Worm (Caenorhabditis elegans) whole organism, late embryonic: ENCODE measurements around the gene Y60A3A.21.

ENCODE experiments used
- C08G9.2 ChIP-seq: sonication (generic microtip); optimal IDR thresholded peaks from 2 replicates; lab custom pipeline; 2016; ENCODE audit warnings: mild to moderate bottlenecking, missing genetic modification characterization, moderate library complexity, missing compliant biosample characterization
- C38D4.7 ChIP-seq: fragments of 200-800 bp; sonication (Bioruptor generic); optimal IDR thresholded peaks from 2 replicates; lab custom pipeline; 2018; ENCODE audit warnings: mild to moderate bottlenecking, missing genetic modification characterization, moderate library complexity, missing compliant biosample characterization
- F13H6.1 ChIP-seq: sonication (generic microtip); optimal IDR thresholded peaks from 2 replicates; lab custom pipeline; 2016; ENCODE audit warnings: missing genetic modification characterization, missing compliant biosample characterization
- K02D7.2 ChIP-seq: sonication (generic microtip); optimal IDR thresholded peaks from 2 replicates; lab custom pipeline; 2017; ENCODE audit warnings: mild to moderate bottlenecking, missing genetic modification characterization, missing compliant biosample characterization
- K09A11.1 ChIP-seq: sonication (generic microtip); optimal IDR thresholded peaks from 2 replicates; lab custom pipeline; 2017; ENCODE audit warnings: antibody characterized with exemption, mild to moderate bottlenecking, missing genetic modification characterization, missing compliant biosample characterization; ENCODE audit not compliant: insufficient read depth
- T23F11.4 ChIP-seq: fragments of 200-800 bp; sonication (Bioruptor generic); optimal IDR thresholded peaks from 2 replicates; lab custom pipeline; 2018; ENCODE audit warnings: mild to moderate bottlenecking, missing genetic modification characterization, missing compliant biosample characterization
- Y22D7AL.16 ChIP-seq: sonication (generic microtip); optimal IDR thresholded peaks from 2 replicates; lab custom pipeline; 2016; ENCODE audit warnings: missing genetic modification characterization, missing compliant biosample characterization
- ceh-18 ChIP-seq: sonication (generic microtip); optimal IDR thresholded peaks from 2 replicates; lab custom pipeline; 2016; ENCODE audit warnings: missing genetic modification characterization, missing compliant biosample characterization
- ceh-2 ChIP-seq: sonication (generic microtip); optimal IDR thresholded peaks from 2 replicates; lab custom pipeline; 2016; ENCODE audit warnings: missing genotype, missing genetic modification characterization, missing compliant biosample characterization
- ceh-24 ChIP-seq: sonication (generic microtip); optimal IDR thresholded peaks from 2 replicates; lab custom pipeline; 2016; ENCODE audit warnings: mild to moderate bottlenecking, missing genetic modification characterization, missing compliant biosample characterization
- ceh-30 ChIP-seq: fragments of 150-350 bp; optimal IDR thresholded peaks from 2 replicates; lab custom pipeline; 2014; ENCODE audit warnings: missing biosample characterization, missing genetic modification characterization
- ceh-31 ChIP-seq: sonication (generic microtip); optimal IDR thresholded peaks from 2 replicates; lab custom pipeline; 2016; ENCODE audit warnings: missing genetic modification characterization, missing compliant biosample characterization
- ceh-48 ChIP-seq: sonication (generic microtip); optimal IDR thresholded peaks from 2 replicates; lab custom pipeline; 2016; ENCODE audit warnings: missing genetic modification characterization, inconsistent platforms, missing compliant biosample characterization
- che-1 ChIP-seq: sonication (generic microtip); optimal IDR thresholded peaks from 2 replicates; lab custom pipeline; 2016; ENCODE audit warnings: mild to moderate bottlenecking, missing genetic modification characterization, missing compliant biosample characterization
- dve-1 ChIP-seq: sonication (generic microtip); optimal IDR thresholded peaks from 2 replicates; lab custom pipeline; 2017; ENCODE audit warnings: antibody characterized with exemption, mild to moderate bottlenecking, missing genetic modification characterization, missing compliant biosample characterization
- elt-4 ChIP-seq: sonication (generic microtip); optimal IDR thresholded peaks from 2 replicates; lab custom pipeline; 2016; ENCODE audit warnings: missing genetic modification characterization, missing compliant biosample characterization
- eyg-1 ChIP-seq: sonication (generic microtip); optimal IDR thresholded peaks from 2 replicates; lab custom pipeline; 2016; ENCODE audit warnings: missing genotype, missing genetic modification characterization, missing compliant biosample characterization
- fkh-6 ChIP-seq: sonication (generic microtip); optimal IDR thresholded peaks from 2 replicates; lab custom pipeline; 2016; ENCODE audit warnings: missing genetic modification characterization, missing compliant biosample characterization
- gmeb-2 ChIP-seq: sonication (generic microtip); optimal IDR thresholded peaks from 2 replicates; lab custom pipeline; 2016; ENCODE audit warnings: missing genetic modification characterization, inconsistent platforms, missing compliant biosample characterization
- hlh-30 ChIP-seq: sonication (generic microtip); optimal IDR thresholded peaks from 2 replicates; lab custom pipeline; 2017; ENCODE audit warnings: antibody characterized with exemption, missing genetic modification characterization, missing compliant biosample characterization; ENCODE audit not compliant: insufficient read depth
- lim-6 ChIP-seq: sonication (generic microtip); optimal IDR thresholded peaks from 2 replicates; lab custom pipeline; 2016; ENCODE audit warnings: missing genetic modification characterization, missing compliant biosample characterization
- lin-11 ChIP-seq: fragments of 200-800 bp; sonication (Bioruptor generic); optimal IDR thresholded peaks from 2 replicates; lab custom pipeline; 2018; ENCODE audit warnings: mild to moderate bottlenecking, missing genetic modification characterization, missing compliant biosample characterization
- madf-2 ChIP-seq: sonication (generic microtip); optimal IDR thresholded peaks from 2 replicates; lab custom pipeline; 2017; ENCODE audit warnings: missing genetic modification characterization, missing compliant biosample characterization
- nfya-1 ChIP-seq: sonication (generic microtip); optimal IDR thresholded peaks from 2 replicates; lab custom pipeline; 2017; ENCODE audit warnings: missing genetic modification characterization, mild to moderate bottlenecking, missing compliant biosample characterization, antibody characterized with exemption, moderate library complexity
- nhr-232 ChIP-seq: sonication (generic microtip); optimal IDR thresholded peaks from 2 replicates; lab custom pipeline; 2016; ENCODE audit warnings: missing genetic modification characterization, missing compliant biosample characterization
- npax-4 ChIP-seq: sonication (generic microtip); optimal IDR thresholded peaks from 2 replicates; lab custom pipeline; 2016; ENCODE audit warnings: missing genetic modification characterization, missing compliant biosample characterization
- pat-9 ChIP-seq: fragments of 200-800 bp; sonication (Bioruptor generic); optimal IDR thresholded peaks from 2 replicates; lab custom pipeline; 2018; ENCODE audit warnings: mild to moderate bottlenecking, missing genetic modification characterization, moderate library complexity, missing compliant biosample characterization
- pha-2 ChIP-seq: sonication (generic microtip); optimal IDR thresholded peaks from 2 replicates; lab custom pipeline; 2017; ENCODE audit warnings: mild to moderate bottlenecking, missing genetic modification characterization, missing compliant biosample characterization
- pha-4 ChIP-seq: fragments of 150-350 bp; optimal IDR thresholded peaks from 2 replicates; lab custom pipeline; 2018; ENCODE audit warnings: missing biosample characterization, missing genetic modification reagents, missing genetic modification characterization
- rnt-1 ChIP-seq: sonication (generic microtip); optimal IDR thresholded peaks from 2 replicates; lab custom pipeline; 2016; ENCODE audit warnings: missing genetic modification characterization, missing compliant biosample characterization
- sox-2 ChIP-seq: fragments of 200-800 bp; sonication (Bioruptor generic); IDR thresholded peaks from 2 replicates; pipeline ENCODE4 v1.3.6; 2022; ENCODE audit warnings: missing genetic modification reagents, missing genetic modification characterization, missing compliant biosample characterization
- tbx-2 ChIP-seq: sonication (generic microtip); optimal IDR thresholded peaks from 2 replicates; lab custom pipeline; 2016; ENCODE audit warnings: missing genetic modification characterization, missing compliant biosample characterization
- unc-3 ChIP-seq, 2 experiments: fragments of 200-800 bp in 1 of 2; sonication (Bioruptor generic) in 1 of 2; sonication (generic microtip) in 1 of 2; conservative IDR thresholded peaks in 1 of 2; optimal IDR thresholded peaks in 1 of 2; 2 replicates each; pipeline versions ENCODE4 v1.3.6 to Lab custom; 2016 to 2022; ENCODE audit warnings: missing compliant biosample characterization in 2 of 2, missing genetic modification characterization in 2 of 2, missing genetic modification reagents in 1 of 2
- unc-55 ChIP-seq: sonication (generic microtip); optimal IDR thresholded peaks from 2 replicates; lab custom pipeline; 2017; ENCODE audit warnings: missing biosample characterization, missing genetic modification reagents, missing genetic modification characterization

The Y60A3A.21 gene

ce11 chrV:20034912-20035311 is 23.2 kb downstream of the Y60A3A.21 start:
- TF ChIP-seq unc-55 (GFP tag; lab: Kevin White, UChicago) = no peak
- no peak for TF ChIP-seq nfya-1 (tag; lab: Kevin White, UChicago)
- no peak for TF ChIP-seq sox-2
- no peak for TF ChIP-seq C08G9.2 (tag; lab: Kevin White, UChicago)
- no peak for TF ChIP-seq che-1
- TF ChIP-seq elt-4 (tag; lab: Kevin White, UChicago) = no peak
- no peak for TF ChIP-seq eyg-1
- TF ChIP-seq pha-4 (tag; lab: Kevin White, UChicago) = no peak
- no peak for TF ChIP-seq ceh-48 (tag; lab: Kevin White, UChicago)
- no peak for TF ChIP-seq tbx-2 (tag; lab: Kevin White, UChicago)
- no peak for TF ChIP-seq unc-3 (GFP tag; conservative IDR thresholded peaks at IDR 0.05; lab: Robert Waterston, UW)
- no peak for TF ChIP-seq unc-3 (tag; optimal IDR thresholded peaks at IDR 0.05; lab: Kevin White, UChicago)
- no peak for TF ChIP-seq dve-1
- TF ChIP-seq nhr-232 (tag; lab: Kevin White, UChicago) = no peak
- TF ChIP-seq K02D7.2 (tag; lab: Kevin White, UChicago) = no peak

ce11 chrV:20037287-20037686 is 25.5 kb downstream of the Y60A3A.21 start, which contains the start of gene Y113G7A.16:
Gene Y113G7A.16, plus strand, starts transcription at chrV:20037587.
- no peak for TF ChIP-seq rnt-1
- no peak for TF ChIP-seq hlh-30 (tag; lab: Kevin White, UChicago)
- TF ChIP-seq C38D4.7 = no peak
- TF ChIP-seq npax-4 = no peak
- no peak for TF ChIP-seq ceh-2 (tag; lab: Kevin White, UChicago)
- no peak for TF ChIP-seq K02D7.2 (tag; lab: Kevin White, UChicago)
- TF ChIP-seq nhr-232 (tag; lab: Kevin White, UChicago) = no peak
- no peak for TF ChIP-seq unc-55 (GFP tag; lab: Kevin White, UChicago)
- TF ChIP-seq T23F11.4 (GFP tag; lab: Kevin White, UChicago) = no peak
- no peak for TF ChIP-seq madf-2 (tag; lab: Kevin White, UChicago)
- TF ChIP-seq unc-3 (GFP tag; conservative IDR thresholded peaks at IDR 0.05; lab: Robert Waterston, UW) = no peak
- no peak for TF ChIP-seq unc-3 (tag; optimal IDR thresholded peaks at IDR 0.05; lab: Kevin White, UChicago)
- TF ChIP-seq, all 69 proteins: peak for 0

- no peak for TF ChIP-seq che-1
- TF ChIP-seq Y22D7AL.16 (tag; lab: Kevin White, UChicago) = no peak
- no peak for TF ChIP-seq elt-4 (tag; lab: Kevin White, UChicago)
- TF ChIP-seq ceh-18 (tag; lab: Kevin White, UChicago) = no peak
- TF ChIP-seq lim-6 (tag; lab: Kevin White, UChicago) = no peak
- TF ChIP-seq ceh-31 = no peak
- no peak for TF ChIP-seq F13H6.1
These were observed 35.6 kb downstream of the Y60A3A.21 start, which contains the start of gene spe-19 for ce11 chrV:20047310-20047709. Gene spe-19, minus strand, starts transcription at chrV:20047410.

- TF ChIP-seq K02D7.2 (tag; lab: Kevin White, UChicago) (no peak), fkh-6 (tag; lab: Kevin White, UChicago) (no peak), sox-2 (no peak), elt-4 (tag; lab: Kevin White, UChicago) (no peak), pat-9 (tag; lab: Kevin White, UChicago) (no peak), eyg-1 (no peak), ceh-30 (tag; lab: Kevin White, UChicago) (no peak)
These were observed 37.3 kb downstream of the Y60A3A.21 start, which contains the start of gene srh-233 for ce11 chrV:20049065-20049464. Gene srh-233, plus strand, starts transcription at chrV:20049365.

- TF ChIP-seq lin-11 (tag; lab: Kevin White, UChicago) (no peak), ceh-24 (no peak)
These were observed 47.6 kb downstream of the Y60A3A.21 start for ce11 chrV:20059370-20059769.

ce11 chrV:20061498-20061897 is 49.7 kb downstream of the Y60A3A.21 start:
- peak; percentile 22 for TF ChIP-seq gmeb-2
- peak; percentile 6 for TF ChIP-seq che-1
- peak; percentile 3 for TF ChIP-seq C38D4.7
- peak; percentile 24 for TF ChIP-seq T23F11.4 (GFP tag; lab: Kevin White, UChicago)
- TF ChIP-seq pha-2 (tag; lab: Kevin White, UChicago) = peak; percentile 73
- TF ChIP-seq K02D7.2 (tag; lab: Kevin White, UChicago) = no peak
- TF ChIP-seq nfya-1 (tag; lab: Kevin White, UChicago) = peak; percentile 43
- TF ChIP-seq K09A11.1 (tag; lab: Kevin White, UChicago) = no peak
